Worm (Caenorhabditis elegans): ENCODE data around the gene F38A5.6.
A peak's percentile ranks its signal among the peaks of the same experiment; 100 is the strongest.

The F38A5.6 gene

ce11 chrIV:6556624-6557368 lies 40.4 kb downstream of the F38A5.6 start, which contains the start of gene try-3 (continued):
- TF ChIP-seq pax-1 (tag; optimal IDR thresholded peaks at IDR 0.05) (no peak), pat-9 (tag; optimal IDR thresholded peaks at IDR 0.05) (peak; percentile 50), nhr-11 (tag; optimal IDR thresholded peaks at IDR 0.05) (no peak), C08G9.2 (tag; optimal IDR thresholded peaks at IDR 0.05) (peak; percentile 17), ceh-14 (tag; optimal IDR thresholded peaks at IDR 0.05) (peak; percentile 41), ama-1 (optimal IDR thresholded peaks at IDR 0.05) (no peak), unc-42 (tag; optimal IDR thresholded peaks at IDR 0.05) (no peak), hlh-15 (tag; optimal IDR thresholded peaks at IDR 0.05) (no peak), lim-6 (tag; optimal IDR thresholded peaks at IDR 0.05) (no peak), npax-4 (tag; optimal IDR thresholded peaks at IDR 0.05) (no peak), ttx-3 (tag; optimal IDR thresholded peaks at IDR 0.05) (peak; percentile 42), nfya-1 (tag; optimal IDR thresholded peaks at IDR 0.05) (peak; percentile 58), che-1 (tag; optimal IDR thresholded peaks at IDR 0.05) (peak; percentile 59), T23F11.4 (GFP tag; optimal IDR thresholded peaks at IDR 0.05) (peak; percentile 60), tbx-7 (tag; optimal IDR thresholded peaks at IDR 0.05) (no peak), fkh-10 (GFP tag; optimal IDR thresholded peaks at IDR 0.05) (no peak), sox-4 (tag; optimal IDR thresholded peaks at IDR 0.05) (peak; percentile 55), ceh-18 (tag; optimal IDR thresholded peaks at IDR 0.05) (peak; percentile 17), rnt-1 (tag; optimal IDR thresholded peaks at IDR 0.05) (no peak), hlh-13 (GFP tag; optimal IDR thresholded peaks at IDR 0.05) (peak; percentile 16), madf-2 (tag; optimal IDR thresholded peaks at IDR 0.05) (no peak), zip-5 (tag; optimal IDR thresholded peaks at IDR 0.05) (peak; percentile 22), sdc-2 (tag; optimal IDR thresholded peaks at IDR 0.05) (peak; percentile 14), ceh-34 (tag; optimal IDR thresholded peaks at IDR 0.05) (peak; percentile 24), ceh-48 (tag; optimal IDR thresholded peaks at IDR 0.05) (no peak), eyg-1 (tag; optimal IDR thresholded peaks at IDR 0.05) (peak; percentile 36), ref-2 (tag; optimal IDR thresholded peaks at IDR 0.05) (peak; percentile 43), unc-3 (GFP tag; conservative IDR thresholded peaks at IDR 0.05) (peak; percentile 43; the same call in 1 of the 2 replicates), unc-3 (tag; optimal IDR thresholded peaks at IDR 0.05) (peak; percentile 31), ceh-24 (tag; optimal IDR thresholded peaks at IDR 0.05) (no peak), sox-2 (GFP tag; IDR thresholded peaks at IDR 0.05) (no peak), pha-2 (tag; optimal IDR thresholded peaks at IDR 0.05) (peak; percentile 47), ceh-2 (tag; optimal IDR thresholded peaks at IDR 0.05) (no peak), pros-1 (tag; optimal IDR thresholded peaks at IDR 0.05) (peak; percentile 23), odd-2 (tag; optimal IDR thresholded peaks at IDR 0.05) (peak; percentile 25), ztf-16 (tag; optimal IDR thresholded peaks at IDR 0.05) (peak; percentile 67), F13H6.1 (tag; optimal IDR thresholded peaks at IDR 0.05) (no peak), ceh-22 (tag; optimal IDR thresholded peaks at IDR 0.05) (no peak), pag-3 (tag; optimal IDR thresholded peaks at IDR 0.05; ENCODE audit: borderline replicate concordance) (no peak), unc-55 (GFP tag; optimal IDR thresholded peaks at IDR 0.05) (no peak), fax-1 (tag; optimal IDR thresholded peaks at IDR 0.05) (peak; percentile 20), ceh-9 (tag; optimal IDR thresholded peaks at IDR 0.05) (no peak), ceh-45 (GFP tag; IDR thresholded peaks at IDR 0.05) (no peak), syd-9 (tag; optimal IDR thresholded peaks at IDR 0.05) (peak; percentile 32), ceh-6 (GFP tag; optimal IDR thresholded peaks at IDR 0.05) (peak; percentile 58), ceh-31 (tag; optimal IDR thresholded peaks at IDR 0.05) (peak; percentile 71), K02D7.2 (tag; optimal IDR thresholded peaks at IDR 0.05) (peak; percentile 2), hlh-30 (tag; optimal IDR thresholded peaks at IDR 0.05; ENCODE audit: insufficient read depth) (no peak), tbx-2 (tag; optimal IDR thresholded peaks at IDR 0.05) (peak; percentile 49), ceh-30 (tag; optimal IDR thresholded peaks at IDR 0.05) (peak; percentile 7), dve-1 (tag; optimal IDR thresholded peaks at IDR 0.05) (peak; percentile 68), K09A11.1 (tag; optimal IDR thresholded peaks at IDR 0.05; ENCODE audit: insufficient read depth) (peak; percentile 24)

Data from whole organism, late embryonic.